Fruit fly (Drosophila melanogaster) whole organism: Measurements from ENCODE around the gene CG10137.

Experiments used
- CG8478 ChIP-seq: fragments of >200 bp; optimal IDR thresholded peaks from 2 replicates; lab custom pipeline; 2018; ENCODE audit warnings: inconsistent platforms
- Dll ChIP-seq: fragments of >200 bp; optimal IDR thresholded peaks from 2 replicates; lab custom pipeline; 2017
- EcR ChIP-seq, 2 experiments: fragments of >200 bp; optimal IDR thresholded peaks; 2 replicates each; lab custom pipeline; 2017; ENCODE audit warnings: missing biosample characterization in 2 of 2, missing genetic modification characterization in 2 of 2, missing genetic modification reagents in 2 of 2
- pan ChIP-seq: fragments of >200 bp; optimal IDR thresholded peaks from 2 replicates; lab custom pipeline; 2017
- psq ChIP-seq: fragments of >200 bp; optimal IDR thresholded peaks from 2 replicates; lab custom pipeline; 2017
- usp ChIP-seq: fragments of >200 bp; optimal IDR thresholded peaks from 2 replicates; lab custom pipeline; 2017; ENCODE audit warnings: missing biosample characterization, missing genetic modification characterization, mixed read lengths

dm6 chr2L:19582185-19582584, 55.7 kb downstream of the CG10137 start, which contains the start of gene Hakai:
- TF ChIP-seq usp (GFP tag; lab: Kevin White, UChicago) (no peak), EcR (GFP tag; optimal IDR thresholded peaks at IDR 0.05; lab: Kevin White, UChicago) (no peak), psq (lab: Kevin White, UChicago) (no peak), pan (no peak), CG8478 (lab: Kevin White, UChicago) (no peak), Dll (lab: Kevin White, UChicago) (no peak)
